Fruit fly (Drosophila melanogaster) ovary, adult (tissue): ENCODE data around the gene CG45105.
A peak's percentile ranks its signal among the peaks of the same experiment; 100 is the strongest.

ENCODE experiments used
- CG17801 ChIP-seq: fragments of 200-800 bp; optimal IDR thresholded peaks from 2 replicates; lab custom pipeline; 2019; ENCODE audit warnings: missing biosample characterization, mild to moderate bottlenecking, missing genetic modification characterization, moderate library complexity; ENCODE audit not compliant: partially characterized antibody

The CG45105 gene

dm6 chr3R:15917907-15918306 lies at the start of gene CG45105:
Gene CG45105 (minus strand): TSS chr3R:15918007.
- TF ChIP-seq CG17801 = no peak

- TF ChIP-seq CG17801 = peak; percentile 93
These were observed 47.4 kb upstream of the CG45105 start, which contains the start of the genes CG32856 and Rbf2 for dm6 chr3R:15965169-15965568. Gene CG32856 (minus strand): TSS chr3R:15965351. Gene Rbf2 (plus strand): TSS chr3R:15965446.

- peak; percentile 61 for TF ChIP-seq CG17801
These were observed 46.0 kb upstream of the CG45105 start, which contains the start of the genes CG4287 and CG5516 for dm6 chr3R:15963690-15964281. Gene CG4287 (minus strand): TSS chr3R:15963867. Gene CG5516 (plus strand): TSS chr3R:15963884.

dm6 chr3R:15950843-15951242 lies 33.0 kb upstream of the CG45105 start, which contains the start of the genes CG31088 and CG46383:
Gene CG31088 (minus strand): TSS chr3R:15950943.
Gene CG46383 (minus strand): TSS chr3R:15950943.
- TF ChIP-seq CG17801 = no peak

dm6 chr3R:15947605-15948004 lies 29.8 kb upstream of the CG45105 start:
- TF ChIP-seq CG17801 = no peak

- no peak for TF ChIP-seq CG17801
These were observed 19.9 kb upstream of the CG45105 start for dm6 chr3R:15937708-15938107.

- no peak for TF ChIP-seq CG17801
These were observed 17.7 kb upstream of the CG45105 start for dm6 chr3R:15935538-15935937.

dm6 chr3R:15934952-15935351 lies 17.1 kb upstream of the CG45105 start, which contains the start of gene Sap47:
Gene Sap47 (plus strand): TSS chr3R:15935100.
- no peak for TF ChIP-seq CG17801

dm6 chr3R:15933609-15934232 lies 15.9 kb upstream of the CG45105 start, which contains the start of the genes CG5478 and blp:
Gene CG5478 (minus strand): TSS chr3R:15933734.
Gene blp (plus strand): TSS chr3R:15933847.
- no peak for TF ChIP-seq CG17801

- TF ChIP-seq CG17801 = no peak
These were observed 12.2 kb upstream of the CG45105 start for dm6 chr3R:15930050-15930449.

- TF ChIP-seq CG17801 = no peak
These were observed 10.3 kb upstream of the CG45105 start for dm6 chr3R:15928127-15928526.

dm6 chr3R:15927172-15927571 lies 9.4 kb upstream of the CG45105 start:
- TF ChIP-seq CG17801 = no peak

- TF ChIP-seq CG17801 = no peak
These were observed 8.1 kb upstream of the CG45105 start for dm6 chr3R:15925939-15926338.

- no peak for TF ChIP-seq CG17801
These were observed 7.5 kb upstream of the CG45105 start, which contains the start of gene CG34276 for dm6 chr3R:15925329-15925728. Gene CG34276 (plus strand): TSS chr3R:15925629.

- no peak for TF ChIP-seq CG17801
These were observed 5.1 kb upstream of the CG45105 start for dm6 chr3R:15922622-15923574.

dm6 chr3R:15921747-15922146 lies 3.9 kb upstream of the CG45105 start:
- no peak for TF ChIP-seq CG17801

- TF ChIP-seq CG17801 = no peak
These were observed 2.9 kb upstream of the CG45105 start, which contains the start of gene Fbxl7 for dm6 chr3R:15920751-15921156. Gene Fbxl7 (plus strand): TSS chr3R:15920898.
